Fruit fly (Drosophila melanogaster): Measurements from ENCODE around the gene CG13288.
A peak's percentile ranks its signal among the peaks of the same experiment; 100 is the strongest.

Gene CG13288

DNA sequence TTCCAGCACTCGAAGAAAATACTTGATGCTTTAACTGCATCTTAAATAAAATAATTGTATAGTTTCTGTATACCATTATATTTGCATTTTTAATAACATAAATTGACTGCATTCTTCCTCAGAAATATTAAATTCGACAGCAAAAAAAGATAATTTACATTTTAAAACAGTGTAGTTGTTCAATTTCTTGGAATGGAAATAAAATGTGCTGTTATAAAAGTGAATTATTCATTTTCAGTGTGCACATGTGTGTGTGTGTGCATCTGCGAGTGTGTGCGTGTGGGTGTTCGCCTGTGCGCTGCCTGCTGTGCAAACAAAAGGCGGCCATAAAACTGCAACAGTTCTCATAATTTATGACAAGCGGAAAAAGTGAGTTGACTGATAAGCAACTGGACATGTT, 45.0 kb downstream of the CG13288 start (continued):
- TF ChIP-seq PHDP (tag; optimal IDR thresholded peaks at IDR 0.05) (peak; percentile 12), CG14710 (tag; optimal IDR thresholded peaks at IDR 0.05) (peak; percentile 64), CG6689 (GFP tag; IDR thresholded peaks at IDR 0.05) (peak; percentile 39; the same call in 1 of the 2 replicates), nerfin-1 (tag; optimal IDR thresholded peaks at IDR 0.05) (peak; percentile 12), tgo (GFP tag; IDR thresholded peaks at IDR 0.05) (no peak), kah (GFP tag; optimal IDR thresholded peaks at IDR 0.05) (no peak), CG15696 (tag; optimal IDR thresholded peaks at IDR 0.05) (peak; percentile 36), CG31441 (GFP tag; IDR thresholded peaks at IDR 0.05) (peak; percentile 57), CG15601 (tag; optimal IDR thresholded peaks at IDR 0.05) (peak; percentile 32), gcm (GFP tag; optimal IDR thresholded peaks at IDR 0.05) (peak; percentile 23), Mes4 (GFP tag; optimal IDR thresholded peaks at IDR 0.05) (no peak), Ets65A (GFP tag) (no peak), ATbp (GFP tag; optimal IDR thresholded peaks at IDR 0.05) (peak; percentile 36), ERR (GFP tag; optimal IDR thresholded peaks at IDR 0.05) (no peak), disco-r (GFP tag; optimal IDR thresholded peaks at IDR 0.05) (no peak), sens (GFP tag) (peak; percentile 92), CG12659 (GFP tag; optimal IDR thresholded peaks at IDR 0.05) (no peak), CG6272 (GFP tag; IDR thresholded peaks at IDR 0.05) (no peak), CG7839 (tag; optimal IDR thresholded peaks at IDR 0.05) (peak; percentile 31), Blimp-1 (GFP tag; optimal IDR thresholded peaks at IDR 0.05) (peak; percentile 64), Dek (tag; optimal IDR thresholded peaks at IDR 0.05) (no peak), Oaz (GFP tag; IDR thresholded peaks at IDR 0.05) (no peak), CG13424 (tag; optimal IDR thresholded peaks at IDR 0.05) (peak; percentile 24), phol (tag; optimal IDR thresholded peaks at IDR 0.05) (peak; percentile 70), CG2202 (tag; optimal IDR thresholded peaks at IDR 0.05) (no peak), CG30020 (tag; optimal IDR thresholded peaks at IDR 0.05) (no peak), prd (optimal IDR thresholded peaks at IDR 0.05) (no peak), prd (GFP tag; IDR thresholded peaks at IDR 0.05) (peak; percentile 43; the same call in 2 of the 3 replicates), CG6683 (GFP tag; optimal IDR thresholded peaks at IDR 0.05) (no peak), unpg (GFP tag; optimal IDR thresholded peaks at IDR 0.05) (peak; percentile 33), zfh1 (GFP tag; IDR thresholded peaks at IDR 0.05) (0 out of 3 replicates have a peak, but pooled peaks have one; percentile 21), Eip74EF (GFP tag; optimal IDR thresholded peaks at IDR 0.05) (peak in 1 of 2 experiments; percentile 38), peb (GFP tag; IDR thresholded peaks at IDR 0.05) (no peak), B-H1 (GFP tag; IDR thresholded peaks at IDR 0.05) (no peak), ssp (GFP tag; IDR thresholded peaks at IDR 0.05) (0 out of 2 replicates have a peak, but pooled peaks have one; percentile 23), Spps (tag; optimal IDR thresholded peaks at IDR 0.05) (peak; percentile 10), CG7928 (GFP tag; optimal IDR thresholded peaks at IDR 0.05) (no peak), CG8924 (tag; optimal IDR thresholded peaks at IDR 0.05) (peak; percentile 34), CG4282 (GFP tag; optimal IDR thresholded peaks at IDR 0.05) (no peak), bcd (GFP tag; optimal IDR thresholded peaks at IDR 0.05) (no peak), Ssrp (tag; optimal IDR thresholded peaks at IDR 0.05) (peak; percentile 48), yki (optimal IDR thresholded peaks at IDR 0.05) (no peak), CG10462 (GFP tag; optimal IDR thresholded peaks at IDR 0.05) (no peak), CG3995 (GFP tag; optimal IDR thresholded peaks at IDR 0.05) (no peak), CG9727 (GFP tag; optimal IDR thresholded peaks at IDR 0.05) (peak; percentile 47), croc (GFP tag; conservative IDR thresholded peaks at IDR 0.05) (peak; percentile 36; the same call in 2 of the 3 replicates), slou (GFP tag; optimal IDR thresholded peaks at IDR 0.05) (no peak), Drgx (GFP tag; IDR thresholded peaks at IDR 0.05) (peak; percentile 36; the same call in 1 of the 2 replicates), cg (GFP tag; optimal IDR thresholded peaks at IDR 0.05) (peak; percentile 52), CG4820 (GFP tag; optimal IDR thresholded peaks at IDR 0.05) (peak; percentile 27), CG1603 (tag; optimal IDR thresholded peaks at IDR 0.05) (peak; percentile 58)
